Worm (Caenorhabditis elegans) whole organism, L1 larva: ENCODE measurements around the gene hpo-26.
A peak's percentile ranks its signal among the peaks of the same experiment; 100 is the strongest.

Experiments used
- C04F5.9 ChIP-seq: sonication (generic microtip); optimal IDR thresholded peaks from 2 replicates; lab custom pipeline; 2016; ENCODE audit warnings: missing genetic modification characterization, missing compliant biosample characterization
- C34B4.2 ChIP-seq: sonication (generic microtip); optimal IDR thresholded peaks from 2 replicates; lab custom pipeline; 2017; ENCODE audit warnings: mild to moderate bottlenecking, missing genetic modification characterization, missing compliant biosample characterization
- F16B12.6 ChIP-seq: fragments of 150-350 bp; optimal IDR thresholded peaks from 2 replicates; lab custom pipeline; 2014; ENCODE audit warnings: missing biosample characterization, missing genetic modification characterization
- Y116A8C.19 ChIP-seq: sonication (generic microtip); optimal IDR thresholded peaks from 2 replicates; lab custom pipeline; 2016; ENCODE audit warnings: missing compliant biosample characterization, missing genetic modification characterization, borderline replicate concordance
- aha-1 ChIP-seq: fragments of 150-350 bp; optimal IDR thresholded peaks from 2 replicates; lab custom pipeline; 2014; ENCODE audit warnings: missing biosample characterization, missing genetic modification characterization
- aly-2 ChIP-seq: fragments of 150-350 bp; optimal IDR thresholded peaks from 2 replicates; lab custom pipeline; 2014; ENCODE audit warnings: missing biosample characterization, missing genetic modification characterization
- ama-1 ChIP-seq: fragments of 150-350 bp; optimal IDR thresholded peaks from 2 replicates; lab custom pipeline; 2014
- blmp-1 ChIP-seq: fragments of 150-350 bp; optimal IDR thresholded peaks from 2 replicates; lab custom pipeline; 2014; ENCODE audit warnings: missing biosample characterization, missing genetic modification characterization
- ceh-8 ChIP-seq: fragments of 200-800 bp; sonication (Bioruptor generic); optimal IDR thresholded peaks from 2 replicates; lab custom pipeline; 2018; ENCODE audit warnings: mild to moderate bottlenecking, missing genetic modification characterization, moderate library complexity, missing compliant biosample characterization
- ceh-82 ChIP-seq, 3 experiments: fragments of 150-350 bp in 1 of 3; sonication (generic microtip) in 2 of 3; optimal IDR thresholded peaks; 2 replicates each; lab custom pipeline; 2014 to 2017; ENCODE audit warnings: missing biosample characterization in 3 of 3, missing genetic modification characterization in 3 of 3
- ceh-88 ChIP-seq: fragments of 200-800 bp; sonication (Bioruptor generic); IDR thresholded peaks from 2 replicates; pipeline ENCODE4 v1.3.6; 2022; ENCODE audit warnings: missing genetic modification characterization, missing compliant biosample characterization
- ceh-90 ChIP-seq: sonication (generic microtip); optimal IDR thresholded peaks from 2 replicates; lab custom pipeline; 2016; ENCODE audit warnings: missing genetic modification characterization, missing compliant biosample characterization
- ces-1 ChIP-seq: fragments of 150-350 bp; optimal IDR thresholded peaks from 2 replicates; lab custom pipeline; 2014; ENCODE audit warnings: missing biosample characterization, missing genetic modification reagents, missing genetic modification characterization
- dpl-1 ChIP-seq, 3 experiments: fragments of 150-350 bp in 2 of 3; sonication (generic microtip) in 1 of 3; optimal IDR thresholded peaks; 2 replicates each; lab custom pipeline; 2014 to 2017; ENCODE audit warnings: missing biosample characterization in 3 of 3, missing genetic modification characterization in 3 of 3, missing genetic modification reagents in 3 of 3
- dsc-1 ChIP-seq: sonication (generic microtip); optimal IDR thresholded peaks from 2 replicates; lab custom pipeline; 2016; ENCODE audit warnings: mild to moderate bottlenecking, missing genetic modification characterization, missing compliant biosample characterization
- efl-3 ChIP-seq: fragments of 200-800 bp; sonication (Bioruptor generic); optimal IDR thresholded peaks from 2 replicates; lab custom pipeline; 2018; ENCODE audit warnings: mild to moderate bottlenecking, missing genetic modification characterization, missing compliant biosample characterization
- egl-13 ChIP-seq: sonication (generic microtip); optimal IDR thresholded peaks from 2 replicates; lab custom pipeline; 2016; ENCODE audit warnings: missing genotype, missing genetic modification reagents, missing genetic modification characterization, missing compliant biosample characterization
- egl-27 ChIP-seq, 2 experiments: fragments of 150-350 bp in 1 of 2; sonication (generic microtip); optimal IDR thresholded peaks; 3 replicates each; lab custom pipeline; 2017 to 2018; ENCODE audit warnings: missing biosample characterization in 2 of 2, missing genetic modification characterization in 2 of 2, missing genetic modification reagents in 2 of 2
- elt-2 ChIP-seq: sonication (generic microtip); optimal IDR thresholded peaks from 2 replicates; lab custom pipeline; 2016; ENCODE audit warnings: missing genetic modification characterization, mild to moderate bottlenecking, inconsistent platforms, missing compliant biosample characterization, missing genetic modification reagents
- elt-3 ChIP-seq, 6 experiments: fragments of 150-350 bp in 1 of 6; sonication (generic microtip); optimal IDR thresholded peaks; 2 replicates each; lab custom pipeline; 2017 to 2018; ENCODE audit warnings: missing biosample characterization in 6 of 6, missing genetic modification characterization in 6 of 6, inconsistent platforms in 1 of 6
- ets-5 ChIP-seq: fragments of 200-800 bp; sonication (Bioruptor generic); IDR thresholded peaks from 2 replicates; pipeline ENCODE4 v1.3.6; 2022; ENCODE audit warnings: missing genetic modification characterization, missing compliant biosample characterization
- fkh-10 ChIP-seq: sonication (generic microtip); optimal IDR thresholded peaks from 2 replicates; lab custom pipeline; 2017; ENCODE audit warnings: missing biosample characterization, missing genetic modification reagents, missing genetic modification characterization
- fos-1 ChIP-seq: fragments of 150-350 bp; optimal IDR thresholded peaks from 2 replicates; lab custom pipeline; 2014; ENCODE audit warnings: missing biosample characterization, missing genetic modification characterization
- grh-1 ChIP-seq: fragments of 200-800 bp; sonication (Bioruptor generic); IDR thresholded peaks from 2 replicates; pipeline ENCODE4 v1.3.6; 2022; ENCODE audit warnings: missing genetic modification reagents, missing genetic modification characterization, missing compliant biosample characterization
- hpl-2 ChIP-seq: fragments of 150-350 bp; optimal IDR thresholded peaks from 2 replicates; lab custom pipeline; 2014; ENCODE audit warnings: missing biosample characterization, missing genetic modification reagents, missing genetic modification characterization
- irx-1 ChIP-seq: sonication (generic microtip); optimal IDR thresholded peaks from 2 replicates; lab custom pipeline; 2016; ENCODE audit warnings: missing genetic modification characterization, missing compliant biosample characterization
- isw-1 ChIP-seq: fragments of 200-800 bp; sonication (Bioruptor generic); IDR thresholded peaks from 2 replicates; pipeline ENCODE4 v1.3.6; 2022; ENCODE audit warnings: missing genetic modification characterization, missing compliant biosample characterization
- lin-14 ChIP-seq: fragments of 200-800 bp; sonication (Bioruptor generic); optimal IDR thresholded peaks from 2 replicates; lab custom pipeline; 2018; ENCODE audit warnings: mild to moderate bottlenecking, missing genetic modification characterization, moderate library complexity, missing compliant biosample characterization
- lin-15B ChIP-seq: fragments of 150-350 bp; sonication (generic microtip); optimal IDR thresholded peaks from 3 replicates; lab custom pipeline; 2014; ENCODE audit warnings: missing biosample characterization, missing genetic modification characterization
- lir-3 ChIP-seq: sonication (generic microtip); optimal IDR thresholded peaks from 2 replicates; lab custom pipeline; 2016; ENCODE audit warnings: mild to moderate bottlenecking, missing genetic modification characterization, moderate library complexity, missing compliant biosample characterization; ENCODE audit not compliant: poor library complexity
- lsy-2 ChIP-seq, 2 experiments: fragments of 150-350 bp; optimal IDR thresholded peaks; 2 replicates each; lab custom pipeline; 2014; ENCODE audit warnings: missing biosample characterization in 2 of 2, missing genetic modification characterization in 2 of 2
- mab-9 ChIP-seq: fragments of 200-800 bp; sonication (Bioruptor generic); IDR thresholded peaks from 2 replicates; pipeline ENCODE4 v1.3.6; 2022; ENCODE audit warnings: missing genetic modification reagents, missing genetic modification characterization, missing compliant biosample characterization
- mdl-1 ChIP-seq, 2 experiments: fragments of 150-350 bp; optimal IDR thresholded peaks; 2 replicates each; lab custom pipeline; 2014 to 2017; ENCODE audit warnings: missing biosample characterization in 2 of 2, missing genetic modification characterization in 2 of 2, inconsistent platforms in 1 of 2
- mef-2 ChIP-seq: fragments of 150-350 bp; optimal IDR thresholded peaks from 2 replicates; lab custom pipeline; 2014; ENCODE audit warnings: missing biosample characterization, missing genetic modification characterization
- nhr-11 ChIP-seq: fragments of 150-350 bp; optimal IDR thresholded peaks from 2 replicates; lab custom pipeline; 2014; ENCODE audit warnings: missing biosample characterization, missing genetic modification characterization
- nhr-20 ChIP-seq: sonication (generic microtip); optimal IDR thresholded peaks from 2 replicates; lab custom pipeline; 2016; ENCODE audit warnings: mild to moderate bottlenecking, missing genetic modification characterization, missing compliant biosample characterization
- nhr-237 ChIP-seq: fragments of 150-350 bp; optimal IDR thresholded peaks from 2 replicates; lab custom pipeline; 2014; ENCODE audit warnings: missing biosample characterization, missing genetic modification characterization
- nhr-76 ChIP-seq: sonication (generic microtip); optimal IDR thresholded peaks from 2 replicates; lab custom pipeline; 2017; ENCODE audit warnings: missing biosample characterization, missing genetic modification characterization
- nhr-85 ChIP-seq: sonication (generic microtip); peaks from one replicate; lab custom pipeline; 2016; ENCODE audit warnings: missing genetic modification characterization, inconsistent platforms, missing compliant biosample characterization
- nhr-90 ChIP-seq: sonication (generic microtip); optimal IDR thresholded peaks from 2 replicates; lab custom pipeline; 2016; ENCODE audit warnings: mild to moderate bottlenecking, missing genetic modification characterization, missing compliant biosample characterization; ENCODE audit not compliant: poor library complexity
- pag-3 ChIP-seq: sonication (generic microtip); optimal IDR thresholded peaks from 2 replicates; lab custom pipeline; 2017; ENCODE audit warnings: missing genetic modification characterization, mild to moderate bottlenecking, missing compliant biosample characterization, antibody characterized with exemption, borderline replicate concordance; ENCODE audit not compliant: insufficient read depth
- pax-3 ChIP-seq: fragments of 200-800 bp; sonication (Bioruptor generic); optimal IDR thresholded peaks from 2 replicates; lab custom pipeline; 2018; ENCODE audit warnings: mild to moderate bottlenecking, missing genetic modification characterization, moderate library complexity, missing compliant biosample characterization
- snpc-4 ChIP-seq: fragments of 150-350 bp; optimal IDR thresholded peaks from 2 replicates; lab custom pipeline; 2014; ENCODE audit warnings: missing biosample characterization, missing genetic modification characterization
- snu-23 ChIP-seq: sonication (generic microtip); optimal IDR thresholded peaks from 2 replicates; lab custom pipeline; 2016; ENCODE audit warnings: missing genetic modification characterization, missing compliant biosample characterization
- sptf-1 ChIP-seq: fragments of 150-350 bp; optimal IDR thresholded peaks from 2 replicates; lab custom pipeline; 2014; ENCODE audit warnings: missing biosample characterization, missing genetic modification characterization
- swsn-7 ChIP-seq: sonication (generic microtip); optimal IDR thresholded peaks from 2 replicates; lab custom pipeline; 2016; ENCODE audit warnings: missing genetic modification characterization, missing compliant biosample characterization
- tbx-2 ChIP-seq: sonication (generic microtip); optimal IDR thresholded peaks from 2 replicates; lab custom pipeline; 2016; ENCODE audit warnings: missing genetic modification characterization, missing compliant biosample characterization
- tlp-1 ChIP-seq: fragments of 150-350 bp; optimal IDR thresholded peaks from 2 replicates; lab custom pipeline; 2014; ENCODE audit warnings: missing biosample characterization, missing genetic modification characterization
- unc-30 ChIP-seq: sonication (generic microtip); optimal IDR thresholded peaks from 2 replicates; lab custom pipeline; 2017; ENCODE audit warnings: missing biosample characterization, missing genetic modification characterization
- unc-62 ChIP-seq: fragments of 150-350 bp; optimal IDR thresholded peaks from 2 replicates; lab custom pipeline; 2014; ENCODE audit warnings: missing biosample characterization, missing genetic modification reagents, missing genetic modification characterization
- unc-98 ChIP-seq: fragments of 200-800 bp; sonication (Bioruptor generic); IDR thresholded peaks from 2 replicates; pipeline ENCODE4 v1.3.6; 2022; ENCODE audit warnings: missing genetic modification characterization, missing compliant biosample characterization
- xbp-1 ChIP-seq: sonication (generic microtip); optimal IDR thresholded peaks from 2 replicates; lab custom pipeline; 2016; ENCODE audit warnings: missing genetic modification characterization, missing compliant biosample characterization
- zag-1 ChIP-seq: fragments of 150-350 bp; optimal IDR thresholded peaks from 2 replicates; lab custom pipeline; 2014; ENCODE audit warnings: missing biosample characterization, missing genetic modification characterization
- ztf-11 ChIP-seq, 2 experiments: sonication (generic microtip); optimal IDR thresholded peaks; 2 replicates each; lab custom pipeline; 2016 to 2017; ENCODE audit warnings: missing genetic modification characterization in 2 of 2, missing biosample characterization in 1 of 2, missing compliant biosample characterization in 1 of 2

The hpo-26 gene

DNA sequence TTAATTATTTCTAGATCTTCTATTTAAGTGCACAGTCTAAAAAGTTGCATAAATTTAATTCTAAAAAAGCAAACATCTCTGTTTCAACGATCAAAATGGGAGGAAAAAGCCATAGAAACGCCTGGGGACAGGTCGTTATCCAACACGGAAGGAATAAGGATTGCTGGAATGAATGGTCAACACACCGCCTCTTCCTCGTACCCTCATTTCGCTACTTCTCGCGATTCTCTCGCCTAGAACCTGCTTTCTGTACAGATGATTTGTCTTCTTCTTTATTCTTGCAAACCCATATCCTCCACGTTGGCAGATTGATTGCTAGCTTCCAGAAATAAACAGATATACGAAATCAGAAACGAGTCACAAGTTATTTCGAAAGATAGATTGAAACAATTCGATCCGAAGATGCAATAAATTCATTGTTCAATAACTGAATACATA lies 18.0 kb downstream of the hpo-26 start, which contains the start of gene dpy-11 (continued):
- TF ChIP-seq ceh-88 (no peak), nhr-11 (tag; lab: Kevin White, UChicago) (no peak), hpl-2 (GFP tag; lab: Kevin White, UChicago) (no peak), irx-1 (tag; lab: Kevin White, UChicago) (no peak), egl-13 (tag; lab: Kevin White, UChicago) (no peak), isw-1 (GFP tag; lab: Robert Waterston, UW) (no peak), lin-14 (peak; percentile 39), unc-30 (tag; lab: Kevin White, UChicago) (no peak), ces-1 (GFP tag; lab: Kevin White, UChicago) (no peak), aha-1 (no peak), tlp-1 (no peak), unc-98 (GFP tag; lab: Robert Waterston, UW) (no peak), mab-9 (GFP tag; lab: Robert Waterston, UW) (no peak), fkh-10 (no peak), nhr-20 (tag; lab: Kevin White, UChicago) (no peak), dsc-1 (tag; lab: Kevin White, UChicago) (no peak), efl-3 (no peak), aly-2 (tag; lab: Kevin White, UChicago) (peak; percentile 77), ceh-82 (tag; optimal IDR thresholded peaks at IDR 0.05; lab: Kevin White, UChicago) (peak in 1 of 3 experiments; percentile 11), F16B12.6 (tag; lab: Kevin White, UChicago) (no peak), ceh-8 (GFP tag; lab: Kevin White, UChicago) (no peak), pax-3 (tag; lab: Kevin White, UChicago) (no peak), xbp-1 (tag; lab: Kevin White, UChicago) (no peak), elt-3 (tag; optimal IDR thresholded peaks at IDR 0.05; lab: Kevin White, UChicago) (peak in 2 of 6 experiments; percentile 12 to 43), zag-1 (no peak), egl-27 (tag; optimal IDR thresholded peaks at IDR 0.05; lab: Kevin White, UChicago) (no peak), lir-3 (tag; lab: Kevin White, UChicago) (peak; percentile 30), C04F5.9 (no peak), dpl-1 (GFP tag; optimal IDR thresholded peaks at IDR 0.05; lab: Kevin White, UChicago) (no peak), nhr-85 (tag; lab: Kevin White, UChicago) (peak; percentile 70), ceh-90 (tag; lab: Kevin White, UChicago) (no peak), Y116A8C.19 (no peak), C34B4.2 (tag; lab: Kevin White, UChicago) (no peak), nhr-76 (tag; lab: Kevin White, UChicago) (no peak), lsy-2 (tag; optimal IDR thresholded peaks at IDR 0.05; lab: Kevin White, UChicago) (no peak), nhr-237 (tag; lab: Kevin White, UChicago) (no peak), elt-2 (no peak), mef-2 (tag; lab: Kevin White, UChicago) (no peak), blmp-1 (tag; lab: Kevin White, UChicago) (peak; percentile 38), ztf-11 (tag; optimal IDR thresholded peaks at IDR 0.05; lab: Kevin White, UChicago) (no peak), grh-1 (GFP tag; lab: Robert Waterston, UW) (0 out of 2 replicates have a peak, but pooled peaks have one; percentile 33), fos-1 (tag; lab: Kevin White, UChicago) (no peak), mdl-1 (tag; optimal IDR thresholded peaks at IDR 0.05; lab: Kevin White, UChicago) (no peak), unc-62 (no peak), nhr-90 (peak; percentile 44), snu-23 (peak; percentile 65), tbx-2 (tag; lab: Kevin White, UChicago) (no peak), snpc-4 (tag; lab: Kevin White, UChicago) (no peak), sptf-1 (tag; lab: Kevin White, UChicago) (no peak), swsn-7 (tag; lab: Kevin White, UChicago) (peak; percentile 24), pag-3 (tag; lab: Kevin White, UChicago) (no peak), lin-15B (tag; lab: Kevin White, UChicago) (no peak), ets-5 (GFP tag; lab: Robert Waterston, UW) (no peak), ama-1 (lab: Kevin White, UChicago) (peak; percentile 92)
